Fruit fly (Drosophila melanogaster) whole organism, embryonic: ENCODE results near the gene CG10866.

Experiments used
- Awh ChIP-seq: fragments of 200-800 bp; sonication (Bioruptor generic); IDR thresholded peaks from 2 replicates; pipeline ENCODE4, ENCODE4 v1.3.6; 2022; ENCODE audit warnings: missing biosample characterization, missing genetic modification characterization
- B-H2 ChIP-seq: fragments of 200-800 bp; sonication (Bioruptor generic); optimal IDR thresholded peaks from 2 replicates; lab custom pipeline; 2018; ENCODE audit warnings: missing biosample characterization, mild to moderate bottlenecking, missing genetic modification characterization
- Bdp1 ChIP-seq: fragments of 200-800 bp; sonication (Bioruptor generic); optimal IDR thresholded peaks from 3 replicates; lab custom pipeline; 2016; ENCODE audit warnings: missing biosample characterization, missing genetic modification characterization
- Bgb ChIP-seq: fragments of 200-800 bp; sonication (Bioruptor generic); IDR thresholded peaks from 2 replicates; pipeline ENCODE4 v1.3.6; 2022; ENCODE audit warnings: missing biosample characterization, missing genetic modification characterization; ENCODE audit not compliant: partially characterized antibody
- CG12219 ChIP-seq: fragments of 200-800 bp; sonication (Bioruptor generic); optimal IDR thresholded peaks from 3 replicates; lab custom pipeline; 2018; ENCODE audit warnings: missing biosample characterization, mild to moderate bottlenecking, missing genetic modification characterization
- CG17186 ChIP-seq: fragments of 200-800 bp; sonication (Bioruptor generic); optimal IDR thresholded peaks from 3 replicates; lab custom pipeline; 2017; ENCODE audit warnings: missing biosample characterization, missing genetic modification reagents, missing genetic modification characterization
- CG17385 ChIP-seq: fragments of 200-800 bp; sonication (Bioruptor generic); optimal IDR thresholded peaks from 3 replicates; lab custom pipeline; 2018; ENCODE audit warnings: missing biosample characterization, mild to moderate bottlenecking, missing genetic modification characterization
- CG17612 ChIP-seq: fragments of 200-800 bp; sonication (Bioruptor generic); IDR thresholded peaks from 2 replicates; pipeline ENCODE4 v1.3.6; 2022; ENCODE audit warnings: missing biosample characterization, missing genetic modification characterization
- CG18599 ChIP-seq: fragments of 200-800 bp; sonication (Bioruptor generic); optimal IDR thresholded peaks from 3 replicates; lab custom pipeline; 2017; ENCODE audit warnings: missing biosample characterization, missing genetic modification characterization, mild to moderate bottlenecking, moderate library complexity, missing genetic modification reagents
- CG2120 ChIP-seq: fragments of 200-800 bp; sonication (Bioruptor generic); optimal IDR thresholded peaks from 3 replicates; lab custom pipeline; 2016; ENCODE audit warnings: missing biosample characterization, missing genetic modification characterization
- CG30431 ChIP-seq: fragments of 200-800 bp; sonication (Bioruptor generic); optimal IDR thresholded peaks from 2 replicates; lab custom pipeline; 2017; ENCODE audit warnings: missing biosample characterization, missing genetic modification characterization
- CG34422 ChIP-seq: fragments of 200-800 bp; sonication (Bioruptor generic); IDR thresholded peaks from 3 replicates; pipeline ENCODE4 v1.3.6; 2022; ENCODE audit warnings: missing biosample characterization, missing genetic modification characterization
- CG4617 ChIP-seq: fragments of 200-800 bp; sonication (Bioruptor generic); optimal IDR thresholded peaks from 3 replicates; lab custom pipeline; 2016; ENCODE audit warnings: missing biosample characterization, missing genetic modification characterization, borderline replicate concordance
- CG5245 ChIP-seq: fragments of 200-800 bp; sonication (Bioruptor generic); optimal IDR thresholded peaks from 3 replicates; lab custom pipeline; 2016; ENCODE audit warnings: missing biosample characterization, missing genetic modification characterization
- CG7745 ChIP-seq: fragments of 200-800 bp; sonication (Bioruptor generic); optimal IDR thresholded peaks from 2 replicates; lab custom pipeline; 2018; ENCODE audit warnings: missing biosample characterization, mild to moderate bottlenecking, missing genetic modification characterization, moderate library complexity
- CG8388 ChIP-seq: fragments of 200-800 bp; sonication (Bioruptor generic); optimal IDR thresholded peaks from 2 replicates; lab custom pipeline; 2019; ENCODE audit warnings: missing biosample characterization, mild to moderate bottlenecking, missing genetic modification characterization, moderate library complexity
- CG8944 ChIP-seq: fragments of 200-800 bp; sonication (Bioruptor generic); optimal IDR thresholded peaks from 3 replicates; lab custom pipeline; 2016; ENCODE audit warnings: missing biosample characterization, missing genetic modification characterization
- CG9437 ChIP-seq: fragments of 200-800 bp; sonication (Bioruptor generic); optimal IDR thresholded peaks from 2 replicates; lab custom pipeline; 2018; ENCODE audit warnings: missing biosample characterization, mild to moderate bottlenecking, missing genetic modification characterization
- CG9727 ChIP-seq: fragments of 200-800 bp; sonication (Bioruptor generic); optimal IDR thresholded peaks from 3 replicates; lab custom pipeline; 2017; ENCODE audit warnings: missing biosample characterization, mild to moderate bottlenecking, missing genetic modification characterization
- CG9932 ChIP-seq: fragments of 200-800 bp; sonication (Bioruptor generic); IDR thresholded peaks from 2 replicates; pipeline ENCODE4 v1.3.6; 2022; ENCODE audit warnings: missing biosample characterization, missing genetic modification characterization
- CTCF ChIP-seq: fragments of 200-800 bp; sonication (Bioruptor generic); optimal IDR thresholded peaks from 2 replicates; lab custom pipeline; 2017; ENCODE audit warnings: missing biosample characterization, mild to moderate bottlenecking, missing genetic modification characterization, moderate library complexity
- CrebB ChIP-seq: fragments of 200-800 bp; sonication (Bioruptor generic); optimal IDR thresholded peaks from 3 replicates; lab custom pipeline; 2018; ENCODE audit warnings: missing biosample characterization, mild to moderate bottlenecking, missing genetic modification characterization
- D ChIP-seq, 2 experiments: fragments of 200-800 bp in 1 of 2; fragments of >200 bp in 1 of 2; sonication (Bioruptor generic) in 1 of 2; optimal IDR thresholded peaks; 2 replicates in 1 of 2; 3 replicates in 1 of 2; lab custom pipeline; 2017; ENCODE audit warnings: mild to moderate bottlenecking in 1 of 2, missing biosample characterization in 1 of 2, missing genetic modification characterization in 1 of 2, missing genetic modification reagents in 1 of 2
- Dad ChIP-seq: fragments of 200-800 bp; sonication (Bioruptor generic); optimal IDR thresholded peaks from 3 replicates; lab custom pipeline; 2016; ENCODE audit warnings: missing biosample characterization, missing genetic modification characterization
- Deaf1 ChIP-seq: fragments of 200-800 bp; optimal IDR thresholded peaks from 3 replicates; lab custom pipeline; 2019; ENCODE audit warnings: missing biosample characterization, mild to moderate bottlenecking, missing genetic modification characterization, moderate library complexity
- Dp ChIP-seq: fragments of 200-800 bp; sonication (Bioruptor generic); optimal IDR thresholded peaks from 2 replicates; lab custom pipeline; 2018; ENCODE audit warnings: missing biosample characterization, mild to moderate bottlenecking, missing genetic modification characterization, moderate library complexity
- Gug ChIP-seq: fragments of 200-800 bp; sonication (Bioruptor generic); IDR thresholded peaks from 4 replicates; pipeline ENCODE4 v1.3.6; 2022; ENCODE audit warnings: missing biosample characterization, missing genetic modification characterization
- Hr39 ChIP-seq: fragments of >200 bp; optimal IDR thresholded peaks from 2 replicates; lab custom pipeline; 2017
- MTF-1 ChIP-seq: fragments of 200-800 bp; sonication (Bioruptor generic); optimal IDR thresholded peaks from 2 replicates; lab custom pipeline; 2018; ENCODE audit warnings: missing biosample characterization, mild to moderate bottlenecking, missing genetic modification characterization, borderline replicate concordance
- NK7.1 ChIP-seq: fragments of 200-800 bp; sonication (Bioruptor generic); optimal IDR thresholded peaks from 3 replicates; lab custom pipeline; 2016; ENCODE audit warnings: missing biosample characterization, missing genetic modification characterization
- Nf-YB ChIP-seq: fragments of 200-800 bp; sonication (Bioruptor generic); optimal IDR thresholded peaks from 3 replicates; lab custom pipeline; 2019; ENCODE audit warnings: missing biosample characterization, mild to moderate bottlenecking, missing genetic modification characterization, moderate library complexity
- Nf-YC ChIP-seq: fragments of 200-800 bp; optimal IDR thresholded peaks from 3 replicates; lab custom pipeline; 2019; ENCODE audit warnings: missing biosample characterization, mild to moderate bottlenecking, missing genetic modification characterization, moderate library complexity
- Oaz ChIP-seq: fragments of 200-800 bp; sonication (Bioruptor generic); IDR thresholded peaks from 2 replicates; pipeline ENCODE4 v1.3.6; 2022; ENCODE audit warnings: missing biosample characterization, missing genetic modification characterization
- Pdp1 ChIP-seq, 2 experiments: fragments of 200-800 bp; sonication (Bioruptor generic); optimal IDR thresholded peaks; 3 replicates each; lab custom pipeline; 2016; ENCODE audit warnings: missing biosample characterization in 2 of 2, missing genetic modification characterization in 2 of 2, mild to moderate bottlenecking in 1 of 2, moderate library complexity in 1 of 2
- Six4 ChIP-seq: fragments of 200-800 bp; sonication (Bioruptor generic); optimal IDR thresholded peaks from 2 replicates; lab custom pipeline; 2016; ENCODE audit warnings: missing biosample characterization, missing genetic modification characterization
- Usf ChIP-seq: fragments of 200-800 bp; sonication (Bioruptor generic); optimal IDR thresholded peaks from 2 replicates; lab custom pipeline; 2017; ENCODE audit warnings: missing genotype, missing biosample characterization, missing genetic modification characterization
- ara ChIP-seq: fragments of 200-800 bp; sonication (Bioruptor generic); IDR thresholded peaks from 2 replicates; pipeline ENCODE4 v1.3.6; 2022; ENCODE audit warnings: missing biosample characterization, missing genetic modification characterization
- chif ChIP-seq, 2 experiments: fragments of 200-800 bp; sonication (Bioruptor generic); optimal IDR thresholded peaks; 3 replicates each; lab custom pipeline; 2016; ENCODE audit warnings: missing biosample characterization in 2 of 2, missing genetic modification characterization in 2 of 2
- ci ChIP-seq: fragments of 200-800 bp; sonication (Bioruptor generic); IDR thresholded peaks from 3 replicates; pipeline ENCODE4 v1.3.6; 2022; ENCODE audit warnings: missing biosample characterization, missing genetic modification characterization
- fd102C ChIP-seq: fragments of 200-800 bp; sonication (Bioruptor generic); optimal IDR thresholded peaks from 2 replicates; lab custom pipeline; 2018; ENCODE audit warnings: missing biosample characterization, mild to moderate bottlenecking, missing genetic modification characterization, moderate library complexity
- gcm ChIP-seq: fragments of 200-800 bp; sonication (Bioruptor generic); optimal IDR thresholded peaks from 2 replicates; lab custom pipeline; 2019; ENCODE audit warnings: missing biosample characterization, mild to moderate bottlenecking, missing genetic modification characterization, moderate library complexity
- gsb-n ChIP-seq: fragments of 200-800 bp; sonication (Bioruptor generic); optimal IDR thresholded peaks from 3 replicates; lab custom pipeline; 2018; ENCODE audit warnings: missing biosample characterization, mild to moderate bottlenecking, missing genetic modification characterization
- hth ChIP-seq: fragments of >200 bp; optimal IDR thresholded peaks from 2 replicates; lab custom pipeline; 2017; ENCODE audit warnings: inconsistent platforms
- insv ChIP-seq, 2 experiments: fragments of 200-800 bp; sonication (Bioruptor generic); optimal IDR thresholded peaks; 3 replicates each; lab custom pipeline; 2016 to 2018; ENCODE audit warnings: missing biosample characterization in 2 of 2, missing genetic modification characterization in 2 of 2
- lbe ChIP-seq: fragments of 200-800 bp; sonication (Bioruptor generic); optimal IDR thresholded peaks from 2 replicates; lab custom pipeline; 2016; ENCODE audit warnings: missing biosample characterization, mild to moderate bottlenecking, missing genetic modification characterization
- onecut ChIP-seq: fragments of 200-800 bp; sonication (Bioruptor generic); IDR thresholded peaks from 2 replicates; pipeline ENCODE4 v1.3.6; 2022; ENCODE audit warnings: missing biosample characterization, missing genetic modification characterization
- p53 ChIP-seq: fragments of 200-800 bp; sonication (Bioruptor generic); optimal IDR thresholded peaks from 2 replicates; lab custom pipeline; 2016; ENCODE audit warnings: missing biosample characterization, missing genetic modification characterization
- pros ChIP-seq: fragments of 200-800 bp; sonication (Bioruptor generic); optimal IDR thresholded peaks from 3 replicates; lab custom pipeline; 2019; ENCODE audit warnings: missing biosample characterization, mild to moderate bottlenecking, missing genetic modification characterization, moderate library complexity
- sr ChIP-seq: fragments of 200-800 bp; sonication (Bioruptor generic); IDR thresholded peaks from 3 replicates; pipeline ENCODE4 v1.3.6; 2022; ENCODE audit warnings: missing biosample characterization, missing genetic modification characterization
- stwl ChIP-seq: fragments of 200-800 bp; sonication (Bioruptor generic); optimal IDR thresholded peaks from 3 replicates; lab custom pipeline; 2018; ENCODE audit warnings: missing biosample characterization, mild to moderate bottlenecking, missing genetic modification characterization, moderate library complexity
- vvl ChIP-seq: fragments of 200-800 bp; sonication (Bioruptor generic); IDR thresholded peaks from 2 replicates; pipeline ENCODE4 v1.3.6; 2022; ENCODE audit warnings: missing biosample characterization, missing genetic modification characterization
- wek ChIP-seq: fragments of 200-800 bp; sonication (Bioruptor generic); optimal IDR thresholded peaks from 3 replicates; lab custom pipeline; 2018; ENCODE audit warnings: missing biosample characterization, mild to moderate bottlenecking, missing genetic modification characterization, moderate library complexity

CG10866 gene

dm6 chr3L:3905111-3905510, 32.7 kb downstream of the CG10866 start, which contains the start of gene ida (continued):
- TF ChIP-seq wek (GFP tag; lab: Kevin White, UChicago) (peak; percentile 60), chif (GFP tag; optimal IDR thresholded peaks at IDR 0.05; lab: Kevin White, UChicago) (no peak), Awh (GFP tag; lab: Robert Waterston, UW) (no peak), lbe (no peak), CG9932 (GFP tag; lab: Robert Waterston, UW) (no peak), Pdp1 (GFP tag; optimal IDR thresholded peaks at IDR 0.05; lab: Kevin White, UChicago) (peak in 1 of 2 experiments; percentile 6), CG8944 (GFP tag; lab: Kevin White, UChicago) (no peak), Nf-YB (no peak), NK7.1 (GFP tag; lab: Kevin White, UChicago) (no peak), gsb-n (no peak), CTCF (GFP tag; lab: Kevin White, UChicago) (peak; percentile 57), sr (GFP tag; lab: Robert Waterston, UW) (no peak), p53 (GFP tag; lab: Kevin White, UChicago) (no peak), onecut (peak; percentile 18; the same call in 1 of the 2 replicates), CG5245 (no peak), MTF-1 (GFP tag; lab: Kevin White, UChicago) (no peak), CG17186 (GFP tag; lab: Kevin White, UChicago) (peak; percentile 26), CG30431 (no peak), gcm (GFP tag; lab: Kevin White, UChicago) (no peak), Dp (GFP tag; lab: Kevin White, UChicago) (peak; percentile 99), Bgb (peak; percentile 39; the same call in 1 of the 2 replicates), insv (GFP tag; optimal IDR thresholded peaks at IDR 0.05; lab: Kevin White, UChicago) (no peak), CG9437 (GFP tag; lab: Kevin White, UChicago) (no peak), CG8388 (GFP tag; lab: Kevin White, UChicago) (no peak), Usf (GFP tag; lab: Kevin White, UChicago) (no peak), Dad (GFP tag; lab: Kevin White, UChicago) (no peak), CG9727 (GFP tag; lab: Kevin White, UChicago) (no peak), Gug (GFP tag; lab: Robert Waterston, UW) (no peak), Bdp1 (GFP tag; lab: Kevin White, UChicago) (no peak), CrebB (tag; lab: Kevin White, UChicago) (no peak), Six4 (no peak), Nf-YC (tag; lab: Kevin White, UChicago) (no peak), CG18599 (no peak), fd102C (GFP tag; lab: Kevin White, UChicago) (no peak), B-H2 (GFP tag; lab: Kevin White, UChicago) (peak; percentile 2), Oaz (GFP tag; lab: Robert Waterston, UW) (no peak), Deaf1 (tag; lab: Kevin White, UChicago) (no peak), CG34422 (peak; percentile 81; the same call in 2 of the 3 replicates), CG17385 (GFP tag; lab: Kevin White, UChicago) (no peak), CG12219 (no peak), Hr39 (no peak), vvl (GFP tag; lab: Robert Waterston, UW) (peak; percentile 40; the same call in 1 of the 2 replicates), CG4617 (peak; percentile 43), CG7745 (tag; lab: Kevin White, UChicago) (no peak), CG17612 (GFP tag; lab: Robert Waterston, UW) (no peak), hth (lab: Kevin White, UChicago) (no peak), pros (GFP tag; lab: Kevin White, UChicago) (no peak), D (optimal IDR thresholded peaks at IDR 0.05; lab: Kevin White, UChicago) (no peak), D (GFP tag; optimal IDR thresholded peaks at IDR 0.05; lab: Kevin White, UChicago) (no peak), ci (GFP tag; lab: Robert Waterston, UW) (no peak), ara (GFP tag; lab: Robert Waterston, UW) (no peak), CG2120 (GFP tag; lab: Kevin White, UChicago) (no peak), stwl (peak; percentile 36)
